Worm (Caenorhabditis elegans): ENCODE measurements around the gene K08F9.1.

Gene K08F9.1

ce11 chrV:15175459-15175858 lies 32.3 kb upstream of the K08F9.1 start, which contains the start of gene clec-47:
clec-47 (plus strand) TSS chrV:15175759.
- no peak for TF ChIP-seq F13H6.1 (tag; optimal IDR thresholded peaks at IDR 0.05)
- TF ChIP-seq lin-11 (tag; optimal IDR thresholded peaks at IDR 0.05) = no peak
- TF ChIP-seq blmp-1 (tag; optimal IDR thresholded peaks at IDR 0.05; ENCODE audit: insufficient read depth) = no peak
- TF ChIP-seq skn-1 (tag; optimal IDR thresholded peaks at IDR 0.05) = no peak
- TF ChIP-seq fos-1 (tag; optimal IDR thresholded peaks at IDR 0.05) = no peak
- no peak for TF ChIP-seq ama-1 (optimal IDR thresholded peaks at IDR 0.05)
- TF ChIP-seq elt-1 (tag; optimal IDR thresholded peaks at IDR 0.05) = no peak
- TF ChIP-seq C34F6.9 (tag; optimal IDR thresholded peaks at IDR 0.05) = no peak
- no peak for TF ChIP-seq peb-1 (tag; optimal IDR thresholded peaks at IDR 0.05)
- no peak for TF ChIP-seq nhr-237 (tag; optimal IDR thresholded peaks at IDR 0.05)
- no peak for TF ChIP-seq nhr-77 (tag; optimal IDR thresholded peaks at IDR 0.05)

ce11 chrV:15168018-15168417 lies 24.8 kb upstream of the K08F9.1 start:
- TF ChIP-seq nhr-129 (tag; optimal IDR thresholded peaks at IDR 0.05) = peak; percentile 13

ce11 chrV:15162697-15163096 lies 19.5 kb upstream of the K08F9.1 start, which contains the start of gene srz-11:
srz-11 (plus strand) TSS chrV:15163082.
- TF ChIP-seq fos-1 (tag; optimal IDR thresholded peaks at IDR 0.05) = no peak
- TF ChIP-seq lsy-2 (tag; optimal IDR thresholded peaks at IDR 0.05) = no peak
- TF ChIP-seq ztf-1 (GFP tag; conservative IDR thresholded peaks at IDR 0.05) = no peak
- no peak for TF ChIP-seq ceh-16 (tag; optimal IDR thresholded peaks at IDR 0.05)
- TF ChIP-seq crh-2 (tag; optimal IDR thresholded peaks at IDR 0.05) = no peak
- no peak for TF ChIP-seq F13H6.1 (tag; optimal IDR thresholded peaks at IDR 0.05)
- no peak for TF ChIP-seq dmd-4 (tag; optimal IDR thresholded peaks at IDR 0.05)
- no peak for TF ChIP-seq snpc-4 (tag; optimal IDR thresholded peaks at IDR 0.05)
- TF ChIP-seq nhr-10 (tag; optimal IDR thresholded peaks at IDR 0.05) = no peak
- TF ChIP-seq unc-55 (GFP tag; optimal IDR thresholded peaks at IDR 0.05) = no peak
- TF ChIP-seq skn-1 (tag; optimal IDR thresholded peaks at IDR 0.05) = no peak

DNA sequence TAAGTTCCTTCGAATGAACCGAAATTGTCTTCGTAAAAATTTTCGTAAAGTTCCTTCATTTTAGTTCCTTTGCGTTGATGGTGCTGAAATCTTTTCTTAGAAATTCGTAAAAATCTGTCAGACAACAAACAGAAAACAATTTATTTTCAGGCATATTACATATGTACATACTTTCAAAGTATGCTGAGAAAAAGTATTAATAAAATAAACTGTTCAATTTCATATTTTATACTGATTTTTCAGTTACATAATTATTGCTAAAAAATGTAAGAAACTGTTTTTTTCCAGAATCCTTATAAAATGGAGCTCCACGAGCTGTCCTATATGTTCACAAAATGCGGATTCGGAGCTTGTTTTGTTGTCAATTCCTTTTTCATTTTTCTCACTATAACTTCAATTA lies 15.5 kb upstream of the K08F9.1 start, which contains the start of gene str-45:
TSS of gene str-45 (plus strand) at position 301 of the 400 bp plus-strand sequence.
- TF ChIP-seq nhr-25 (tag; optimal IDR thresholded peaks at IDR 0.05) (no peak), mbf-1 (tag; optimal IDR thresholded peaks at IDR 0.05) (no peak)

DNA sequence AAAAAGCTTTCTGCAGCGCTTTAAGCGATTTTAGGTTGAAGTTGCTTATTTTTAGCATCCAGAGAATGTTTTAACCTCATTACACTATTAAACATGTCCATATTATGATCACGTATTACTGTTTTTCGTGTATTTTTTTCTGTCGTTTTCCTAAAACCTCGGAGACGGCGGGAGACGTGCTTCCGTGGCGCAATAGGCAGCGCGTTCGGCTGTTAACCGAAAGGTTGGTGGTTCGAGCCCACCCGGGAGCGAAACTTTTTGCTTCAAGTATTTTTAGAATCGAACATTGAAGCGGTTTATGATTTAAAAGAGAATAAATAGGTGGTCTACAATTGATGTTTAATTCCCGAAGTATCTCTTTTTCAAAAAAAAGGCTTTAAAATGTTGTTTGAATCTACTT lies 13.3 kb upstream of the K08F9.1 start:
- TF ChIP-seq fos-1 (tag; optimal IDR thresholded peaks at IDR 0.05) (peak; percentile 8), ztf-1 (GFP tag; conservative IDR thresholded peaks at IDR 0.05) (no peak), sma-3 (GFP tag; optimal IDR thresholded peaks at IDR 0.05) (peak; percentile 22)

DNA sequence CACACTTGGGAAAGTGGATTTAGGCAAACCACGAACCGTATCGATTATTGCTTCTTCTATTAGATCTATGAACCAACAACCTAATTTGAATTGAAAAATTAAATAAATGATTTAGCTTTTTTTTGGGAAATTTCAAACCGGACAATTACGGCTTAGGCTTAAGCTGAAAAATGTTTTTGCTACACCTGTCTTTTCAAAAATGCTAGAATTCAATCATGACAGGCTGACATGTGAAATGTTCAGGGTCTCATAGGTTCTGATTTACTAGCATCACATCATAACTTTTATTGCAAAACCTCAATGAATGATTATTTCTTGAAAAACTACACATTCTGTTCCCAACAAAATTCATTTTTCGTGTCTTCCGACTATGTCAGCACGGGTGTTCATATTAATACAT lies 10.1 kb upstream of the K08F9.1 start, which contains the start of gene srh-55:
TSS of gene srh-55 (plus strand) at position 301 of the 400 bp plus-strand sequence.
- TF ChIP-seq ztf-1 (GFP tag; conservative IDR thresholded peaks at IDR 0.05) (no peak), lin-13 (GFP tag; optimal IDR thresholded peaks at IDR 0.05) (no peak), nhr-23 (tag; optimal IDR thresholded peaks at IDR 0.05) (no peak), snpc-4 (tag; optimal IDR thresholded peaks at IDR 0.05) (no peak), sma-3 (GFP tag; optimal IDR thresholded peaks at IDR 0.05) (no peak), peb-1 (tag; optimal IDR thresholded peaks at IDR 0.05) (no peak), nhr-21 (tag; optimal IDR thresholded peaks at IDR 0.05) (no peak)

- TF ChIP-seq ztf-4 (tag; optimal IDR thresholded peaks at IDR 0.05) (no peak), dmd-4 (tag; optimal IDR thresholded peaks at IDR 0.05) (no peak), mdl-1 (tag; optimal IDR thresholded peaks at IDR 0.05) (no peak), nhr-25 (tag; optimal IDR thresholded peaks at IDR 0.05) (no peak), mab-5 (tag; optimal IDR thresholded peaks at IDR 0.05) (no peak), nhr-129 (tag; optimal IDR thresholded peaks at IDR 0.05) (no peak), crh-2 (tag; optimal IDR thresholded peaks at IDR 0.05) (no peak), ceh-16 (tag; optimal IDR thresholded peaks at IDR 0.05) (no peak), aly-2 (tag; optimal IDR thresholded peaks at IDR 0.05) (no peak), nhr-23 (tag; optimal IDR thresholded peaks at IDR 0.05) (no peak), ztf-11 (tag; optimal IDR thresholded peaks at IDR 0.05) (no peak), mbf-1 (tag; optimal IDR thresholded peaks at IDR 0.05) (no peak), lin-13 (GFP tag; optimal IDR thresholded peaks at IDR 0.05) (no peak), skn-1 (tag; optimal IDR thresholded peaks at IDR 0.05) (no peak), lin-11 (tag; optimal IDR thresholded peaks at IDR 0.05) (no peak), nhr-10 (tag; optimal IDR thresholded peaks at IDR 0.05) (no peak), nhr-12 (tag; optimal IDR thresholded peaks at IDR 0.05) (no peak), ztf-1 (GFP tag; conservative IDR thresholded peaks at IDR 0.05) (no peak), R02D3.7 (tag; optimal IDR thresholded peaks at IDR 0.05) (no peak)
Observed at ce11 chrV:15152010-15152409, 8.8 kb upstream of the K08F9.1 start.

All from whole organism, L2 larva.